Worm (Caenorhabditis elegans) whole organism, L4 larva: ENCODE measurements around the gene gphr-2.

Experiments used
- D1046.2 ChIP-seq: fragments of 200-800 bp; sonication (Bioruptor generic); IDR thresholded peaks from 2 replicates; pipeline ENCODE4 v1.3.6; 2022; ENCODE audit warnings: missing genetic modification characterization, missing compliant biosample characterization
- F37D6.2 ChIP-seq: sonication (generic microtip); optimal IDR thresholded peaks from 2 replicates; lab custom pipeline; 2016; ENCODE audit warnings: mild to moderate bottlenecking, missing genetic modification characterization, missing compliant biosample characterization
- F44E2.7 ChIP-seq: fragments of 200-800 bp; sonication (Bioruptor generic); IDR thresholded peaks from 2 replicates; pipeline ENCODE4 v2.1.2; 2022; ENCODE audit warnings: missing genetic modification characterization, missing compliant biosample characterization
- F49E8.2 ChIP-seq: sonication (generic microtip); optimal IDR thresholded peaks from 2 replicates; lab custom pipeline; 2016; ENCODE audit warnings: missing compliant biosample characterization, mild to moderate bottlenecking, missing genetic modification characterization, borderline replicate concordance
- R02D3.7 ChIP-seq: fragments of 150-350 bp; sonication (generic microtip); optimal IDR thresholded peaks from 3 replicates; lab custom pipeline; 2014; ENCODE audit warnings: missing biosample characterization, missing genetic modification characterization
- T20F7.1 ChIP-seq: fragments of 200-800 bp; sonication (Bioruptor generic); optimal IDR thresholded peaks from 2 replicates; lab custom pipeline; 2018; ENCODE audit warnings: mild to moderate bottlenecking, missing genetic modification characterization, missing compliant biosample characterization
- Y48G9A.11 ChIP-seq: fragments of 200-800 bp; sonication (Bioruptor generic); IDR thresholded peaks from 2 replicates; pipeline ENCODE4 v1.3.6; 2022; ENCODE audit warnings: missing genetic modification reagents, missing genetic modification characterization, missing compliant biosample characterization
- Y5F2A.4 ChIP-seq: fragments of 200-800 bp; sonication (Bioruptor generic); optimal IDR thresholded peaks from 2 replicates; lab custom pipeline; 2018; ENCODE audit warnings: mild to moderate bottlenecking, missing genetic modification characterization, missing compliant biosample characterization
- ZK546.5 ChIP-seq, 2 experiments: sonication (generic microtip); optimal IDR thresholded peaks; 2 replicates each; lab custom pipeline; 2017; ENCODE audit warnings: missing biosample characterization in 2 of 2, missing genetic modification characterization in 2 of 2
- arid-1 ChIP-seq: fragments of 200-800 bp; sonication (Bioruptor generic); conservative IDR thresholded peaks from 2 replicates; pipeline ENCODE4 v1.3.6; 2022; ENCODE audit warnings: missing genetic modification reagents, missing genetic modification characterization, missing compliant biosample characterization
- ceh-20 ChIP-seq: fragments of 200-800 bp; sonication (Bioruptor generic); IDR thresholded peaks from 2 replicates; pipeline ENCODE4 v1.3.6; 2022; ENCODE audit warnings: missing genetic modification reagents, missing genetic modification characterization, missing compliant biosample characterization
- ceh-28 ChIP-seq: fragments of 150-350 bp; optimal IDR thresholded peaks from 2 replicates; lab custom pipeline; 2014; ENCODE audit warnings: missing biosample characterization, missing genetic modification reagents, missing genetic modification characterization
- ceh-44 ChIP-seq: fragments of 200-800 bp; sonication (Bioruptor generic); IDR thresholded peaks from 2 replicates; pipeline ENCODE4 v1.3.6; 2022; ENCODE audit warnings: missing genetic modification reagents, missing genetic modification characterization, missing compliant biosample characterization
- ces-1 ChIP-seq: fragments of 150-350 bp; sonication (generic microtip); optimal IDR thresholded peaks from 4 replicates; lab custom pipeline; 2014; ENCODE audit warnings: missing biosample characterization, missing genetic modification reagents, missing genetic modification characterization
- cey-2 ChIP-seq: sonication (generic microtip); optimal IDR thresholded peaks from 3 replicates; lab custom pipeline; 2017; ENCODE audit warnings: missing genetic modification characterization, mild to moderate bottlenecking, missing compliant biosample characterization, antibody characterized with exemption, borderline replicate concordance; ENCODE audit not compliant: insufficient read depth
- daf-12 ChIP-seq: fragments of 150-350 bp; optimal IDR thresholded peaks from 2 replicates; lab custom pipeline; 2014; ENCODE audit warnings: missing biosample characterization, missing genetic modification reagents, missing genetic modification characterization
- daf-19 ChIP-seq: fragments of 200-800 bp; sonication (Bioruptor generic); conservative IDR thresholded peaks from 2 replicates; pipeline ENCODE4 v1.3.6; 2022; ENCODE audit warnings: missing genetic modification characterization, missing compliant biosample characterization
- daf-8 ChIP-seq: fragments of 200-800 bp; sonication (Bioruptor generic); IDR thresholded peaks from 2 replicates; pipeline ENCODE4 v1.3.6; 2022; ENCODE audit warnings: missing genetic modification characterization, missing compliant biosample characterization
- dmd-6 ChIP-seq: fragments of 200-800 bp; sonication (Bioruptor generic); IDR thresholded peaks from 2 replicates; pipeline ENCODE4 v1.3.6; 2022; ENCODE audit warnings: missing genetic modification reagents, missing genetic modification characterization, missing compliant biosample characterization
- dmd-9 ChIP-seq: fragments of 200-800 bp; sonication (Bioruptor generic); IDR thresholded peaks from 2 replicates; pipeline ENCODE4 v1.3.6; 2022; ENCODE audit warnings: missing genetic modification reagents, missing genetic modification characterization, missing compliant biosample characterization
- dpl-1 ChIP-seq: fragments of 150-350 bp; optimal IDR thresholded peaks from 2 replicates; lab custom pipeline; 2014; ENCODE audit warnings: missing biosample characterization, missing genetic modification reagents, missing genetic modification characterization
- duxl-1 ChIP-seq: sonication (generic microtip); optimal IDR thresholded peaks from 2 replicates; lab custom pipeline; 2016; ENCODE audit warnings: mild to moderate bottlenecking, missing genetic modification characterization, moderate library complexity, missing compliant biosample characterization; ENCODE audit not compliant: poor library complexity
- egl-27 ChIP-seq: sonication (generic microtip); optimal IDR thresholded peaks from 3 replicates; lab custom pipeline; 2017; ENCODE audit warnings: missing biosample characterization, missing genetic modification reagents, missing genetic modification characterization
- fkh-10 ChIP-seq: fragments of 150-350 bp; optimal IDR thresholded peaks from 2 replicates; lab custom pipeline; 2014; ENCODE audit warnings: missing biosample characterization, missing genetic modification reagents, missing genetic modification characterization
- hif-1 ChIP-seq, 2 experiments: sonication (generic microtip); optimal IDR thresholded peaks; 2 replicates each; lab custom pipeline; 2016 to 2017; ENCODE audit warnings: missing compliant biosample characterization in 2 of 2, missing genetic modification characterization in 2 of 2, missing genetic modification reagents in 2 of 2, missing genotype in 2 of 2, mild to moderate bottlenecking in 1 of 2
- hlh-11 ChIP-seq: fragments of 200-800 bp; sonication (Bioruptor generic); optimal IDR thresholded peaks from 2 replicates; lab custom pipeline; 2018; ENCODE audit warnings: mild to moderate bottlenecking, missing genetic modification characterization, missing compliant biosample characterization
- jun-1 ChIP-seq: fragments of 150-350 bp; optimal IDR thresholded peaks from 2 replicates; lab custom pipeline; 2014; ENCODE audit warnings: missing biosample characterization, missing genetic modification reagents, missing genetic modification characterization
- lin-29 ChIP-seq: fragments of 200-800 bp; sonication (Bioruptor generic); IDR thresholded peaks from 2 replicates; pipeline ENCODE4 v1.3.6; 2022; ENCODE audit warnings: missing genetic modification reagents, missing genetic modification characterization, missing compliant biosample characterization
- lin-38 ChIP-seq: fragments of 200-800 bp; sonication (Bioruptor generic); IDR thresholded peaks from 2 replicates; pipeline ENCODE4 v1.3.6; 2022; ENCODE audit warnings: missing genetic modification reagents, missing genetic modification characterization, missing compliant biosample characterization
- madf-9 ChIP-seq: fragments of 200-800 bp; sonication (Bioruptor generic); conservative IDR thresholded peaks from 2 replicates; pipeline ENCODE4 v1.3.6; 2022; ENCODE audit warnings: missing genetic modification reagents, missing genetic modification characterization, missing compliant biosample characterization
- mdl-1 ChIP-seq, 2 experiments: fragments of 150-350 bp in 1 of 2; sonication (generic microtip) in 1 of 2; optimal IDR thresholded peaks; 2 replicates each; lab custom pipeline; 2014 to 2017; ENCODE audit warnings: missing biosample characterization in 2 of 2, missing genetic modification characterization in 2 of 2
- mdt-29 ChIP-seq: fragments of 200-800 bp; sonication (Bioruptor generic); IDR thresholded peaks from 2 replicates; pipeline ENCODE4 v1.3.6; 2022; ENCODE audit warnings: missing genetic modification reagents, missing genetic modification characterization, missing compliant biosample characterization
- mep-1 ChIP-seq: fragments of 150-350 bp; sonication (generic microtip); optimal IDR thresholded peaks from 3 replicates; lab custom pipeline; 2014; ENCODE audit warnings: missing biosample characterization, missing genetic modification characterization
- mxl-2 ChIP-seq: fragments of 200-800 bp; sonication (Bioruptor generic); conservative IDR thresholded peaks from 2 replicates; pipeline ENCODE4 v1.3.6; 2022; ENCODE audit warnings: missing genetic modification reagents, missing genetic modification characterization, missing compliant biosample characterization
- nhr-10 ChIP-seq: fragments of 150-350 bp; optimal IDR thresholded peaks from 2 replicates; lab custom pipeline; 2014; ENCODE audit warnings: missing biosample characterization, missing genetic modification characterization
- nhr-102 ChIP-seq: sonication (generic microtip); optimal IDR thresholded peaks from 2 replicates; lab custom pipeline; 2016; ENCODE audit warnings: mild to moderate bottlenecking, missing genetic modification characterization, moderate library complexity, missing compliant biosample characterization
- nhr-25 ChIP-seq: sonication (generic microtip); optimal IDR thresholded peaks from 2 replicates; lab custom pipeline; 2017; ENCODE audit warnings: missing genetic modification characterization, mild to moderate bottlenecking, missing compliant biosample characterization, antibody characterized with exemption, moderate library complexity, borderline replicate concordance; ENCODE audit not compliant: insufficient read depth
- nhr-48 ChIP-seq: sonication (generic microtip); optimal IDR thresholded peaks from 2 replicates; lab custom pipeline; 2016; ENCODE audit warnings: mild to moderate bottlenecking, missing genetic modification characterization, missing compliant biosample characterization
- nhr-77 ChIP-seq: fragments of 150-350 bp; optimal IDR thresholded peaks from 2 replicates; lab custom pipeline; 2014; ENCODE audit warnings: missing biosample characterization, missing genetic modification characterization
- php-3 ChIP-seq: fragments of 200-800 bp; sonication (Bioruptor generic); IDR thresholded peaks from 2 replicates; pipeline ENCODE4 v1.3.6; 2022; ENCODE audit warnings: missing genetic modification reagents, missing genetic modification characterization, missing compliant biosample characterization
- sdz-12 ChIP-seq: fragments of 200-800 bp; sonication (Bioruptor generic); optimal IDR thresholded peaks from 2 replicates; lab custom pipeline; 2018; ENCODE audit warnings: mild to moderate bottlenecking, missing genetic modification characterization, missing compliant biosample characterization
- set-16 ChIP-seq: fragments of 200-800 bp; sonication (Bioruptor generic); IDR thresholded peaks from 2 replicates; pipeline ENCODE4 v1.3.6; 2022; ENCODE audit warnings: missing genetic modification reagents, missing genetic modification characterization, missing compliant biosample characterization
- skn-1 ChIP-seq: fragments of 150-350 bp; optimal IDR thresholded peaks from 2 replicates; lab custom pipeline; 2014; ENCODE audit warnings: missing biosample characterization, missing genetic modification characterization
- spr-1 ChIP-seq: sonication (generic microtip); optimal IDR thresholded peaks from 2 replicates; lab custom pipeline; 2016; ENCODE audit warnings: mild to moderate bottlenecking, missing genetic modification characterization, missing compliant biosample characterization
- spr-3 ChIP-seq: fragments of 200-800 bp; sonication (Bioruptor generic); optimal IDR thresholded peaks from 2 replicates; lab custom pipeline; 2018; ENCODE audit warnings: mild to moderate bottlenecking, missing genetic modification characterization, missing compliant biosample characterization
- unc-130 ChIP-seq: sonication (generic microtip); optimal IDR thresholded peaks from 2 replicates; lab custom pipeline; 2016; ENCODE audit warnings: missing genetic modification reagents, missing genetic modification characterization, missing compliant biosample characterization
- unc-62 ChIP-seq, 3 experiments: fragments of 150-350 bp in 1 of 3; sonication (generic microtip); optimal IDR thresholded peaks in 2 of 3; peaks in 1 of 3; 1 replicate in 1 of 3; 2 replicates in 2 of 3; lab custom pipeline; 2014 to 2017; ENCODE audit warnings: missing biosample characterization in 3 of 3, missing genetic modification characterization in 3 of 3, missing genetic modification reagents in 3 of 3, missing genotype in 1 of 3
- vab-7 ChIP-seq: fragments of 200-800 bp; sonication (Bioruptor generic); IDR thresholded peaks from 2 replicates; pipeline ENCODE4 v1.3.6; 2022; ENCODE audit warnings: missing genetic modification reagents, missing genetic modification characterization, missing compliant biosample characterization
- zip-2 ChIP-seq: fragments of 150-350 bp; optimal IDR thresholded peaks from 2 replicates; lab custom pipeline; 2014; ENCODE audit warnings: missing biosample characterization, missing genetic modification characterization
- ztf-7 ChIP-seq: fragments of 150-350 bp; optimal IDR thresholded peaks from 2 replicates; lab custom pipeline; 2014; ENCODE audit warnings: missing biosample characterization, missing genetic modification characterization

Gene gphr-2

ce11 chrX:14297209-14297608, 10.4 kb downstream of the gphr-2 start:
- peak; percentile 14 for TF ChIP-seq nhr-77
- no peak for TF ChIP-seq vab-7
- peak; percentile 79 for TF ChIP-seq ceh-20 (GFP tag; lab: Robert Waterston, UW)
- TF ChIP-seq dmd-6 (GFP tag; lab: Robert Waterston, UW) = peak; percentile 65
- no peak for TF ChIP-seq ceh-44 (GFP tag; lab: Robert Waterston, UW)
- peak; percentile 82 for TF ChIP-seq hlh-11 (tag; lab: Kevin White, UChicago)
- no peak for TF ChIP-seq daf-19 (GFP tag; lab: Robert Waterston, UW)
- no peak for TF ChIP-seq ces-1 (GFP tag; lab: Kevin White, UChicago)
- no peak for TF ChIP-seq arid-1 (GFP tag; lab: Robert Waterston, UW)
- no peak for TF ChIP-seq Y48G9A.11 (GFP tag; lab: Robert Waterston, UW)
- peak; percentile 76 for TF ChIP-seq nhr-25 (tag; lab: Kevin White, UChicago)
- TF ChIP-seq set-16 = peak; percentile 67
- TF ChIP-seq madf-9 (GFP tag; lab: Robert Waterston, UW) = peak; percentile 46; the same call in 1 of the 2 replicates
- no peak for TF ChIP-seq T20F7.1 (GFP tag; lab: Kevin White, UChicago)
- TF ChIP-seq nhr-102 (tag; lab: Kevin White, UChicago) = peak; percentile 39
- TF ChIP-seq spr-3 (GFP tag; lab: Kevin White, UChicago) = no peak
- TF ChIP-seq F44E2.7 (GFP tag; lab: Robert Waterston, UW) = no peak
- no peak for TF ChIP-seq F49E8.2
- peak in 1 of 2 experiments; percentile 99 for TF ChIP-seq unc-62 (GFP tag; optimal IDR thresholded peaks at IDR 0.05 in 1 of 2; lab: Kevin White, UChicago)
- no peak for TF ChIP-seq unc-62 (tag; optimal IDR thresholded peaks at IDR 0.05; lab: Kevin White, UChicago)
- TF ChIP-seq cey-2 (tag; lab: Kevin White, UChicago) = no peak
- peak; percentile 61 for TF ChIP-seq dpl-1 (GFP tag; lab: Kevin White, UChicago)
- no peak for TF ChIP-seq egl-27 (tag; lab: Kevin White, UChicago)
- no peak for TF ChIP-seq Y5F2A.4 (GFP tag; lab: Kevin White, UChicago)
- no peak for TF ChIP-seq zip-2 (tag; lab: Kevin White, UChicago)
- peak; percentile 66 for TF ChIP-seq fkh-10
- TF ChIP-seq daf-8 (GFP tag; lab: Robert Waterston, UW) = no peak
- peak; percentile 83 for TF ChIP-seq ceh-28
- TF ChIP-seq F37D6.2 = peak; percentile 43
- no peak for TF ChIP-seq lin-38 (GFP tag; lab: Robert Waterston, UW)
- peak; percentile 14 to 60 for TF ChIP-seq mdl-1 (tag; optimal IDR thresholded peaks at IDR 0.05; lab: Kevin White, UChicago)
- peak; percentile 31 for TF ChIP-seq spr-1
- no peak for TF ChIP-seq lin-29 (GFP tag; lab: Robert Waterston, UW)
- TF ChIP-seq mdt-29 (GFP tag; lab: Robert Waterston, UW) = no peak
- TF ChIP-seq ztf-7 (tag; lab: Kevin White, UChicago) = no peak
- TF ChIP-seq daf-12 = no peak
- TF ChIP-seq mxl-2 (GFP tag; lab: Robert Waterston, UW) = no peak
- TF ChIP-seq duxl-1 (tag; lab: Kevin White, UChicago) = peak; percentile 69
- no peak for TF ChIP-seq unc-130 (GFP tag; lab: Kevin White, UChicago)
- TF ChIP-seq sdz-12 = no peak
- TF ChIP-seq hif-1 (tag; optimal IDR thresholded peaks at IDR 0.05; lab: Kevin White, UChicago) = peak; percentile 34 to 65
- no peak for TF ChIP-seq php-3 (GFP tag; lab: Robert Waterston, UW)
- TF ChIP-seq D1046.2 = no peak
- TF ChIP-seq jun-1 (tag; lab: Kevin White, UChicago) = no peak
- no peak for TF ChIP-seq skn-1 (tag; lab: Kevin White, UChicago)
- TF ChIP-seq ZK546.5 (tag; optimal IDR thresholded peaks at IDR 0.05; lab: Kevin White, UChicago) = no peak
- peak; percentile 37 for TF ChIP-seq nhr-48 (tag; lab: Kevin White, UChicago)
- no peak for TF ChIP-seq R02D3.7 (tag; lab: Kevin White, UChicago)
- no peak for TF ChIP-seq nhr-10 (tag; lab: Kevin White, UChicago)
- TF ChIP-seq mep-1 = peak; percentile 86
- no peak for TF ChIP-seq dmd-9 (GFP tag; lab: Robert Waterston, UW)
